Fruit fly (Drosophila melanogaster) whole organism, embryonic: ENCODE data around the gene CG8136.

Source experiments
- BtbVII ChIP-seq: fragments of 200-800 bp; sonication (Bioruptor generic); optimal IDR thresholded peaks from 3 replicates; lab custom pipeline; 2017; ENCODE audit warnings: missing biosample characterization, mild to moderate bottlenecking, missing genetic modification characterization
- CG10209 ChIP-seq: fragments of 200-800 bp; sonication (Bioruptor generic); optimal IDR thresholded peaks from 3 replicates; lab custom pipeline; 2017; ENCODE audit warnings: missing biosample characterization, mild to moderate bottlenecking, missing genetic modification characterization, missing genetic modification reagents
- CG10321 ChIP-seq: fragments of 200-800 bp; sonication (Bioruptor generic); IDR thresholded peaks from 2 replicates; pipeline ENCODE4 v1.3.6; 2022; ENCODE audit warnings: missing biosample characterization, missing genetic modification characterization
- CG11504 ChIP-seq: fragments of 200-800 bp; sonication (Bioruptor generic); optimal IDR thresholded peaks from 3 replicates; lab custom pipeline; 2019; ENCODE audit warnings: missing biosample characterization, mild to moderate bottlenecking, missing genetic modification characterization, moderate library complexity
- CG12155 ChIP-seq: fragments of 200-800 bp; sonication (Bioruptor generic); optimal IDR thresholded peaks from 3 replicates; lab custom pipeline; 2016; ENCODE audit warnings: missing biosample characterization, missing genetic modification characterization
- CG13775 ChIP-seq: fragments of 200-800 bp; sonication (Bioruptor generic); optimal IDR thresholded peaks from 3 replicates; lab custom pipeline; 2017; ENCODE audit warnings: missing biosample characterization, mild to moderate bottlenecking, missing genetic modification characterization
- CG13894 ChIP-seq: fragments of 200-800 bp; sonication (Bioruptor generic); optimal IDR thresholded peaks from 3 replicates; lab custom pipeline; 2018; ENCODE audit warnings: missing biosample characterization, mild to moderate bottlenecking, missing genetic modification characterization, moderate library complexity
- CG14860 ChIP-seq: fragments of 200-800 bp; sonication (Bioruptor generic); IDR thresholded peaks from 3 replicates; pipeline ENCODE4 v1.3.6; 2022; ENCODE audit warnings: missing biosample characterization, missing genetic modification characterization; ENCODE audit not compliant: partially characterized antibody
- CG15269 ChIP-seq: fragments of 200-800 bp; sonication (Bioruptor generic); optimal IDR thresholded peaks from 2 replicates; lab custom pipeline; 2018; ENCODE audit warnings: missing biosample characterization, mild to moderate bottlenecking, missing genetic modification characterization, moderate library complexity
- CG1529 ChIP-seq: fragments of 200-800 bp; sonication (Bioruptor generic); optimal IDR thresholded peaks from 3 replicates; lab custom pipeline; 2018; ENCODE audit warnings: missing biosample characterization, missing genetic modification characterization
- CG1647 ChIP-seq: fragments of 200-800 bp; sonication (Bioruptor generic); optimal IDR thresholded peaks from 3 replicates; lab custom pipeline; 2016; ENCODE audit warnings: missing biosample characterization, missing genetic modification characterization
- CG16813 ChIP-seq: fragments of 200-800 bp; sonication (Bioruptor generic); IDR thresholded peaks from 3 replicates; pipeline ENCODE4 v1.3.6; 2022; ENCODE audit warnings: missing biosample characterization, missing genetic modification characterization; ENCODE audit not compliant: partially characterized antibody
- CG16815 ChIP-seq: fragments of 200-800 bp; sonication (Bioruptor generic); optimal IDR thresholded peaks from 3 replicates; lab custom pipeline; 2017; ENCODE audit warnings: missing biosample characterization, mild to moderate bottlenecking, missing genetic modification characterization
- CG17359 ChIP-seq: fragments of 200-800 bp; sonication (Bioruptor generic); optimal IDR thresholded peaks from 3 replicates; lab custom pipeline; 2018; ENCODE audit warnings: missing biosample characterization, mild to moderate bottlenecking, missing genetic modification characterization, moderate library complexity
- CG17568 ChIP-seq: fragments of 200-800 bp; sonication (Bioruptor generic); optimal IDR thresholded peaks from 2 replicates; lab custom pipeline; 2018; ENCODE audit warnings: missing biosample characterization, mild to moderate bottlenecking, missing genetic modification characterization, moderate library complexity
- CG18599 ChIP-seq: fragments of 200-800 bp; sonication (Bioruptor generic); optimal IDR thresholded peaks from 3 replicates; lab custom pipeline; 2017; ENCODE audit warnings: missing biosample characterization, missing genetic modification characterization, mild to moderate bottlenecking, moderate library complexity, missing genetic modification reagents
- CG2129 ChIP-seq: fragments of 200-800 bp; sonication (Bioruptor generic); IDR thresholded peaks from 2 replicates; pipeline ENCODE4 v1.3.6; 2022; ENCODE audit warnings: missing biosample characterization, missing genetic modification characterization; ENCODE audit not compliant: partially characterized antibody
- CG2712 ChIP-seq: fragments of 200-800 bp; optimal IDR thresholded peaks from 3 replicates; lab custom pipeline; 2019; ENCODE audit warnings: missing biosample characterization, mild to moderate bottlenecking, missing genetic modification characterization, moderate library complexity
- CG34422 ChIP-seq: fragments of 200-800 bp; sonication (Bioruptor generic); IDR thresholded peaks from 3 replicates; pipeline ENCODE4 v1.3.6; 2022; ENCODE audit warnings: missing biosample characterization, missing genetic modification characterization
- CG3838 ChIP-seq: fragments of 200-800 bp; sonication (Bioruptor generic); optimal IDR thresholded peaks from 3 replicates; lab custom pipeline; 2016; ENCODE audit warnings: missing biosample characterization, missing genetic modification characterization
- CG4360 ChIP-seq: fragments of 200-800 bp; sonication (Bioruptor generic); IDR thresholded peaks from 2 replicates; pipeline ENCODE4 v1.3.6; 2022; ENCODE audit warnings: missing biosample characterization, missing genetic modification characterization
- CG6854 ChIP-seq: fragments of 200-800 bp; sonication (Bioruptor generic); optimal IDR thresholded peaks from 3 replicates; lab custom pipeline; 2017; ENCODE audit warnings: missing biosample characterization, mild to moderate bottlenecking, missing genetic modification characterization
- CG8478 ChIP-seq: fragments of >200 bp; optimal IDR thresholded peaks from 2 replicates; lab custom pipeline; 2018
- CG9437 ChIP-seq: fragments of 200-800 bp; sonication (Bioruptor generic); optimal IDR thresholded peaks from 2 replicates; lab custom pipeline; 2018; ENCODE audit warnings: missing biosample characterization, mild to moderate bottlenecking, missing genetic modification characterization
- CHES-1-like ChIP-seq: fragments of 200-800 bp; sonication (Bioruptor generic); optimal IDR thresholded peaks from 2 replicates; lab custom pipeline; 2016; ENCODE audit warnings: missing biosample characterization, missing genetic modification characterization
- Dbx ChIP-seq: fragments of 200-800 bp; sonication (Bioruptor generic); IDR thresholded peaks from 3 replicates; pipeline ENCODE4 v1.3.6; 2022; ENCODE audit warnings: missing biosample characterization, missing genetic modification characterization
- Drgx ChIP-seq: fragments of 200-800 bp; sonication (Bioruptor generic); IDR thresholded peaks from 2 replicates; pipeline ENCODE4 v1.3.6; 2022; ENCODE audit warnings: missing biosample characterization, missing genetic modification characterization
- E2f2 ChIP-seq: fragments of 200-800 bp; sonication (Bioruptor generic); IDR thresholded peaks from 2 replicates; pipeline ENCODE4 v1.3.6; 2022; ENCODE audit warnings: missing biosample characterization, missing genetic modification characterization
- Fer3 ChIP-seq: fragments of 200-800 bp; sonication (Bioruptor generic); optimal IDR thresholded peaks from 2 replicates; lab custom pipeline; 2018; ENCODE audit warnings: missing biosample characterization, mild to moderate bottlenecking, missing genetic modification characterization, moderate library complexity
- HLH4C ChIP-seq: fragments of 200-800 bp; sonication (Bioruptor generic); IDR thresholded peaks from 3 replicates; pipeline ENCODE4 v1.3.6; 2022; ENCODE audit warnings: missing biosample characterization, missing genetic modification characterization; ENCODE audit not compliant: partially characterized antibody
- HLH54F ChIP-seq: fragments of 200-800 bp; sonication (Bioruptor generic); optimal IDR thresholded peaks from 3 replicates; lab custom pipeline; 2016; ENCODE audit warnings: missing biosample characterization, missing genetic modification characterization
- Mrtf ChIP-seq: fragments of 200-800 bp; sonication (Bioruptor generic); IDR thresholded peaks from 3 replicates; pipeline ENCODE4 v1.3.6; 2022; ENCODE audit warnings: missing biosample characterization, missing genetic modification characterization
- NFAT ChIP-seq: fragments of 200-800 bp; sonication (Bioruptor generic); IDR thresholded peaks from 2 replicates; pipeline ENCODE4 v1.3.6; 2022; ENCODE audit warnings: missing biosample characterization, missing genetic modification characterization
- NK7.1 ChIP-seq: fragments of 200-800 bp; sonication (Bioruptor generic); optimal IDR thresholded peaks from 3 replicates; lab custom pipeline; 2016; ENCODE audit warnings: missing biosample characterization, missing genetic modification characterization
- Sox102F ChIP-seq: fragments of 200-800 bp; sonication (Bioruptor generic); optimal IDR thresholded peaks from 2 replicates; lab custom pipeline; 2018; ENCODE audit warnings: missing biosample characterization, mild to moderate bottlenecking, missing genetic modification characterization, moderate library complexity
- Tbp ChIP-seq: fragments of >200 bp; optimal IDR thresholded peaks from 2 replicates; lab custom pipeline; 2018; ENCODE audit warnings: missing biosample characterization, missing genetic modification characterization
- Vsx1 ChIP-seq: fragments of 200-800 bp; sonication (Bioruptor generic); optimal IDR thresholded peaks from 2 replicates; lab custom pipeline; 2017; ENCODE audit warnings: missing biosample characterization, mild to moderate bottlenecking, missing genetic modification characterization, missing genetic modification reagents
- ash1 ChIP-seq: fragments of 200-800 bp; sonication (Bioruptor generic); optimal IDR thresholded peaks from 2 replicates; lab custom pipeline; 2018; ENCODE audit warnings: missing biosample characterization, mild to moderate bottlenecking, missing genetic modification characterization
- bcd ChIP-seq: fragments of 200-800 bp; sonication (Bioruptor generic); optimal IDR thresholded peaks from 2 replicates; lab custom pipeline; 2017; ENCODE audit warnings: missing biosample characterization, mild to moderate bottlenecking, missing genetic modification characterization
- exex ChIP-seq: fragments of 200-800 bp; sonication (Bioruptor generic); optimal IDR thresholded peaks from 4 replicates; lab custom pipeline; 2018; ENCODE audit warnings: missing biosample characterization, mild to moderate bottlenecking, missing genetic modification characterization, moderate library complexity
- fd102C ChIP-seq: fragments of 200-800 bp; sonication (Bioruptor generic); optimal IDR thresholded peaks from 2 replicates; lab custom pipeline; 2018; ENCODE audit warnings: missing biosample characterization, mild to moderate bottlenecking, missing genetic modification characterization, moderate library complexity
- fru ChIP-seq: fragments of >200 bp; optimal IDR thresholded peaks from 2 replicates; lab custom pipeline; 2017
- insv ChIP-seq, 2 experiments: fragments of 200-800 bp; sonication (Bioruptor generic); optimal IDR thresholded peaks; 3 replicates each; lab custom pipeline; 2016 to 2018; ENCODE audit warnings: missing biosample characterization in 2 of 2, missing genetic modification characterization in 2 of 2
- lilli ChIP-seq: fragments of 200-800 bp; sonication (Bioruptor generic); optimal IDR thresholded peaks from 3 replicates; lab custom pipeline; 2016; ENCODE audit warnings: missing biosample characterization, missing genetic modification characterization
- mam ChIP-seq: fragments of 200-800 bp; sonication (Bioruptor generic); optimal IDR thresholded peaks from 3 replicates; lab custom pipeline; 2016; ENCODE audit warnings: missing biosample characterization, missing genetic modification characterization
- nau ChIP-seq: fragments of 200-800 bp; sonication (Bioruptor generic); optimal IDR thresholded peaks from 3 replicates; lab custom pipeline; 2017; ENCODE audit warnings: missing biosample characterization, mild to moderate bottlenecking, missing genetic modification characterization, missing genetic modification reagents
- nerfin-1 ChIP-seq: fragments of 200-800 bp; sonication (Bioruptor generic); optimal IDR thresholded peaks from 3 replicates; lab custom pipeline; 2019; ENCODE audit warnings: missing biosample characterization, mild to moderate bottlenecking, missing genetic modification characterization, moderate library complexity
- pb ChIP-seq: fragments of 200-800 bp; sonication (Bioruptor generic); optimal IDR thresholded peaks from 3 replicates; lab custom pipeline; 2016; ENCODE audit warnings: missing biosample characterization, missing genetic modification characterization
- yki ChIP-seq: fragments of >200 bp; optimal IDR thresholded peaks from 3 replicates; lab custom pipeline; 2018

CG8136 gene

dm6 chr3R:8747871-8748775 lies 27.0 kb downstream of the CG8136 start (continued):
- no peak for TF ChIP-seq CG17359 (tag; lab: Kevin White, UChicago)
- no peak for TF ChIP-seq yki (lab: Kevin White, UChicago)
- TF ChIP-seq Drgx: peak; percentile 72; the same call in 1 of the 2 replicates
- TF ChIP-seq nerfin-1 (tag; lab: Kevin White, UChicago): peak; percentile 97
- TF ChIP-seq CG16813 (GFP tag; lab: Robert Waterston, UW): no peak
- TF ChIP-seq Dbx (GFP tag; lab: Robert Waterston, UW): 0 out of 3 replicates have a peak, but pooled peaks have one; percentile 34
- TF ChIP-seq CG12155: no peak
- no peak for TF ChIP-seq nau (GFP tag; lab: Kevin White, UChicago)
- no peak for TF ChIP-seq CG11504
- no peak for TF ChIP-seq mam (GFP tag; lab: Kevin White, UChicago)
- no peak for TF ChIP-seq pb (GFP tag; lab: Kevin White, UChicago)
- no peak for TF ChIP-seq fd102C (GFP tag; lab: Kevin White, UChicago)
- 0 out of 3 replicates have a peak, but pooled peaks have one; percentile 2 for TF ChIP-seq CG14860 (GFP tag; lab: Robert Waterston, UW)
- no peak; the same call in 1 of the 2 replicates for TF ChIP-seq E2f2 (GFP tag; lab: Robert Waterston, UW)
- peak; percentile 14 for TF ChIP-seq lilli (GFP tag; lab: Kevin White, UChicago)
- TF ChIP-seq Vsx1: no peak
- peak; percentile 11 for TF ChIP-seq bcd (GFP tag; lab: Kevin White, UChicago)
- no peak for TF ChIP-seq NFAT (GFP tag; lab: Robert Waterston, UW)
- no peak; the same call in 2 of the 3 replicates for TF ChIP-seq HLH4C
- TF ChIP-seq CG2129 (GFP tag; lab: Robert Waterston, UW): no peak
- no peak for TF ChIP-seq exex (tag; lab: Kevin White, UChicago)
- peak; percentile 92 for TF ChIP-seq CG9437
- TF ChIP-seq HLH54F (GFP tag; lab: Kevin White, UChicago): no peak
- TF ChIP-seq CG15269 (tag; lab: Kevin White, UChicago): no peak
- TF ChIP-seq CG3838: no peak
- TF ChIP-seq CG34422 (GFP tag; lab: Robert Waterston, UW): no peak
- TF ChIP-seq Fer3: peak; percentile 21
- no peak for TF ChIP-seq Mrtf (GFP tag; lab: Robert Waterston, UW)
- no peak for TF ChIP-seq Sox102F (GFP tag; lab: Kevin White, UChicago)
- TF ChIP-seq CG16815 (GFP tag; lab: Kevin White, UChicago): no peak
- no peak for TF ChIP-seq CG2712 (tag; lab: Kevin White, UChicago)
- TF ChIP-seq insv (GFP tag; optimal IDR thresholded peaks at IDR 0.05; lab: Kevin White, UChicago): no peak
- TF ChIP-seq Tbp: no peak
- TF ChIP-seq fru (lab: Kevin White, UChicago): no peak
- no peak for TF ChIP-seq CG6854 (GFP tag; lab: Kevin White, UChicago)
- TF ChIP-seq CG8478 (lab: Kevin White, UChicago): no peak
- TF ChIP-seq CG18599 (GFP tag; lab: Kevin White, UChicago): peak; percentile 53
- TF ChIP-seq CG17568 (GFP tag; lab: Kevin White, UChicago): no peak
- TF ChIP-seq CG10321 (GFP tag; lab: Robert Waterston, UW): no peak
- no peak for TF ChIP-seq BtbVII
- no peak for TF ChIP-seq CG1529 (GFP tag; lab: Kevin White, UChicago)
- TF ChIP-seq CG10209 (GFP tag; lab: Kevin White, UChicago): no peak
- TF ChIP-seq CHES-1-like (GFP tag; lab: Kevin White, UChicago): no peak
- no peak for TF ChIP-seq CG13775 (GFP tag; lab: Kevin White, UChicago)
- TF ChIP-seq CG1647 (GFP tag; lab: Kevin White, UChicago): no peak
- no peak for TF ChIP-seq NK7.1
- no peak for TF ChIP-seq ash1 (GFP tag; lab: Kevin White, UChicago)
- no peak for TF ChIP-seq CG13894
- no peak for TF ChIP-seq CG4360 (GFP tag; lab: Robert Waterston, UW)
